Worm (Caenorhabditis elegans) whole organism, mixed stage, embryonic: ENCODE data around the gene F08F3.4.

ENCODE experiments used
- blmp-1 ChIP-seq: fragments of 150-350 bp; optimal IDR thresholded peaks from 2 replicates; lab custom pipeline; 2014; ENCODE audit warnings: missing biosample characterization, missing genetic modification characterization
- ham-2 ChIP-seq: fragments of 200-800 bp; sonication (Bioruptor generic); optimal IDR thresholded peaks from 2 replicates; lab custom pipeline; 2018; ENCODE audit warnings: mild to moderate bottlenecking, missing genetic modification characterization, missing compliant biosample characterization
- lin-13 ChIP-seq: fragments of 150-350 bp; optimal IDR thresholded peaks from 2 replicates; lab custom pipeline; 2014; ENCODE audit warnings: missing biosample characterization, missing genetic modification characterization
- unc-39 ChIP-seq: fragments of 150-350 bp; optimal IDR thresholded peaks from 2 replicates; lab custom pipeline; 2014; ENCODE audit warnings: missing biosample characterization, missing genetic modification characterization
- unc-62 ChIP-seq: fragments of 150-350 bp; optimal IDR thresholded peaks from 2 replicates; lab custom pipeline; 2014; ENCODE audit warnings: missing biosample characterization, missing genetic modification reagents, missing genetic modification characterization
- ztf-11 ChIP-seq: fragments of 150-350 bp; optimal IDR thresholded peaks from 2 replicates; lab custom pipeline; 2014; ENCODE audit warnings: missing biosample characterization, missing genetic modification characterization

ce11 chrV:5410679-5411078 lies at the start of gene F08F3.4:
- TF ChIP-seq ham-2 (GFP tag; lab: Kevin White, UChicago) (no peak), unc-39 (tag; lab: Kevin White, UChicago) (no peak), unc-62 (GFP tag; lab: Kevin White, UChicago) (no peak), ztf-11 (tag; lab: Kevin White, UChicago) (no peak), lin-13 (no peak), blmp-1 (tag; lab: Kevin White, UChicago) (no peak)
